Worm (Caenorhabditis elegans) whole organism, young adult: ENCODE results near the gene D2096.11.

Experiments
- B0019.2 ChIP-seq: fragments of 200-800 bp; sonication (Bioruptor generic); conservative IDR thresholded peaks from 2 replicates; pipeline ENCODE4 v1.3.6; 2022; ENCODE audit warnings: missing genetic modification reagents, missing genetic modification characterization, missing compliant biosample characterization
- B0261.1 ChIP-seq: sonication (generic microtip); optimal IDR thresholded peaks from 2 replicates; lab custom pipeline; 2016; ENCODE audit warnings: mild to moderate bottlenecking, missing genetic modification characterization, moderate library complexity, missing compliant biosample characterization
- B0336.3 ChIP-seq: fragments of 200-800 bp; sonication (Bioruptor generic); IDR thresholded peaks from 2 replicates; pipeline ENCODE4 v1.3.6; 2022; ENCODE audit warnings: missing genetic modification characterization, missing compliant biosample characterization
- D2030.7 ChIP-seq: fragments of 200-800 bp; sonication (Bioruptor generic); IDR thresholded peaks from 2 replicates; pipeline ENCODE4 v1.3.6; 2022; ENCODE audit warnings: missing genetic modification reagents, missing genetic modification characterization, missing compliant biosample characterization
- F10E7.11 ChIP-seq: sonication (generic microtip); optimal IDR thresholded peaks from 2 replicates; lab custom pipeline; 2017; ENCODE audit warnings: mild to moderate bottlenecking, missing genetic modification characterization, moderate library complexity, missing compliant biosample characterization
- F55B11.4 ChIP-seq: sonication (generic microtip); optimal IDR thresholded peaks from 2 replicates; lab custom pipeline; 2016; ENCODE audit warnings: missing compliant biosample characterization, missing genetic modification characterization, borderline replicate concordance; ENCODE audit not compliant: insufficient read depth
- F57C9.4 ChIP-seq: sonication (generic microtip); optimal IDR thresholded peaks from 2 replicates; lab custom pipeline; 2017; ENCODE audit warnings: mild to moderate bottlenecking, missing genetic modification characterization, missing compliant biosample characterization
- Y53F4B.3 ChIP-seq: fragments of 200-800 bp; sonication (Bioruptor generic); IDR thresholded peaks from 2 replicates; pipeline ENCODE4 v1.3.6; 2022; ENCODE audit warnings: missing genetic modification reagents, missing genetic modification characterization, missing compliant biosample characterization
- Y53G8AR.9 ChIP-seq: fragments of 200-800 bp; sonication (Bioruptor generic); conservative IDR thresholded peaks from 2 replicates; pipeline ENCODE4 v1.3.6; 2022; ENCODE audit warnings: missing genetic modification reagents, missing genetic modification characterization, missing compliant biosample characterization
- Y56A3A.18 ChIP-seq: fragments of 200-800 bp; sonication (Bioruptor generic); IDR thresholded peaks from 2 replicates; pipeline ENCODE4 v1.3.6; 2022; ENCODE audit warnings: missing genetic modification reagents, missing genetic modification characterization, missing compliant biosample characterization
- ZK185.1 ChIP-seq: sonication (generic microtip); optimal IDR thresholded peaks from 2 replicates; lab custom pipeline; 2016; ENCODE audit warnings: mild to moderate bottlenecking, missing genetic modification characterization, missing compliant biosample characterization; ENCODE audit not compliant: poor library complexity, severe bottlenecking
- aptf-2 ChIP-seq: fragments of 200-800 bp; sonication (Bioruptor generic); conservative IDR thresholded peaks from 2 replicates; pipeline ENCODE4 v1.3.6; 2022; ENCODE audit warnings: missing genetic modification reagents, missing genetic modification characterization, missing compliant biosample characterization
- atf-7 ChIP-seq: sonication (generic microtip); optimal IDR thresholded peaks from 2 replicates; lab custom pipeline; 2017; ENCODE audit warnings: mild to moderate bottlenecking, missing genetic modification characterization, missing compliant biosample characterization
- attf-3 ChIP-seq: fragments of 200-800 bp; sonication (Bioruptor generic); conservative IDR thresholded peaks from 2 replicates; pipeline ENCODE4 v1.3.6; 2022; ENCODE audit warnings: missing genetic modification reagents, missing genetic modification characterization, missing compliant biosample characterization
- bed-1 ChIP-seq: fragments of 200-800 bp; sonication (Bioruptor generic); IDR thresholded peaks from 2 replicates; pipeline ENCODE4 v1.3.6; 2022; ENCODE audit warnings: missing genetic modification reagents, missing genetic modification characterization, missing compliant biosample characterization
- ceh-27 ChIP-seq: fragments of 200-800 bp; sonication (Bioruptor generic); optimal IDR thresholded peaks from 2 replicates; lab custom pipeline; 2018; ENCODE audit warnings: mild to moderate bottlenecking, missing genetic modification characterization, moderate library complexity, missing compliant biosample characterization
- ceh-40 ChIP-seq: fragments of 200-800 bp; sonication (Bioruptor generic); IDR thresholded peaks from 2 replicates; pipeline ENCODE4 v1.3.6; 2022; ENCODE audit warnings: missing genetic modification characterization, missing compliant biosample characterization
- chd-7 ChIP-seq: sonication (generic microtip); optimal IDR thresholded peaks from 2 replicates; lab custom pipeline; 2016; ENCODE audit warnings: mild to moderate bottlenecking, missing genetic modification characterization, moderate library complexity, missing compliant biosample characterization
- egl-18 ChIP-seq: fragments of 200-800 bp; sonication (Bioruptor generic); IDR thresholded peaks from 2 replicates; pipeline ENCODE4 v1.3.6; 2022; ENCODE audit warnings: missing genetic modification reagents, missing genetic modification characterization, missing compliant biosample characterization
- egl-44 ChIP-seq: fragments of 200-800 bp; sonication (Bioruptor generic); IDR thresholded peaks from 2 replicates; pipeline ENCODE4 v1.3.6; 2022; ENCODE audit warnings: missing genetic modification reagents, missing genetic modification characterization, missing compliant biosample characterization
- ekl-4 ChIP-seq: fragments of 200-800 bp; sonication (Bioruptor generic); IDR thresholded peaks from 2 replicates; pipeline ENCODE4 v1.3.6; 2022; ENCODE audit warnings: missing genetic modification reagents, missing genetic modification characterization, missing compliant biosample characterization
- him-1 ChIP-seq: sonication (generic microtip); optimal IDR thresholded peaks from 2 replicates; lab custom pipeline; 2016; ENCODE audit warnings: missing genotype, missing genetic modification reagents, missing genetic modification characterization, missing compliant biosample characterization
- hmg-1.2 ChIP-seq: fragments of 200-800 bp; sonication (Bioruptor generic); IDR thresholded peaks from 2 replicates; pipeline ENCODE4 v1.3.6; 2022; ENCODE audit warnings: missing genetic modification reagents, missing genetic modification characterization, missing compliant biosample characterization
- let-607 ChIP-seq, 2 experiments: fragments of 200-800 bp in 1 of 2; sonication (Bioruptor generic) in 1 of 2; sonication (generic microtip) in 1 of 2; optimal IDR thresholded peaks; 2 replicates each; lab custom pipeline; 2016 to 2018; ENCODE audit warnings: mild to moderate bottlenecking in 2 of 2, missing compliant biosample characterization in 2 of 2, missing genetic modification characterization in 2 of 2, moderate library complexity in 2 of 2, missing genotype in 1 of 2
- lsl-1 ChIP-seq: fragments of 200-800 bp; sonication (Bioruptor generic); optimal IDR thresholded peaks from 2 replicates; lab custom pipeline; 2018; ENCODE audit warnings: mild to moderate bottlenecking, missing genetic modification characterization, moderate library complexity, missing compliant biosample characterization
- lsy-27 ChIP-seq: sonication (generic microtip); optimal IDR thresholded peaks from 2 replicates; lab custom pipeline; 2017; ENCODE audit warnings: missing genetic modification characterization, mild to moderate bottlenecking, missing compliant biosample characterization, antibody characterized with exemption, missing genotype, borderline replicate concordance; ENCODE audit not compliant: insufficient read depth
- madf-6 ChIP-seq: fragments of 200-800 bp; sonication (Bioruptor generic); IDR thresholded peaks from 2 replicates; pipeline ENCODE4 v1.3.6; 2022; ENCODE audit warnings: missing genetic modification reagents, missing genetic modification characterization, missing compliant biosample characterization
- mxl-1 ChIP-seq: sonication (generic microtip); optimal IDR thresholded peaks from 2 replicates; lab custom pipeline; 2016; ENCODE audit warnings: missing genetic modification characterization, missing compliant biosample characterization
- nfyb-1 ChIP-seq: fragments of 200-800 bp; sonication (Bioruptor generic); IDR thresholded peaks from 2 replicates; pipeline ENCODE4 v1.3.6; 2022; ENCODE audit warnings: missing genetic modification reagents, missing genetic modification characterization, missing compliant biosample characterization
- nhr-179 ChIP-seq: sonication (generic microtip); optimal IDR thresholded peaks from 2 replicates; lab custom pipeline; 2016; ENCODE audit warnings: mild to moderate bottlenecking, missing genetic modification characterization, missing compliant biosample characterization
- nhr-80 ChIP-seq: sonication (generic microtip); optimal IDR thresholded peaks from 2 replicates; lab custom pipeline; 2016; ENCODE audit warnings: missing genetic modification characterization, missing compliant biosample characterization
- nhr-90 ChIP-seq: sonication (generic microtip); optimal IDR thresholded peaks from 2 replicates; lab custom pipeline; 2016; ENCODE audit warnings: missing genotype, mild to moderate bottlenecking, missing genetic modification characterization, missing compliant biosample characterization
- rcor-1 ChIP-seq: fragments of 200-800 bp; sonication (Bioruptor generic); IDR thresholded peaks from 2 replicates; pipeline ENCODE4 v1.3.6; 2022; ENCODE audit warnings: missing genetic modification reagents, missing genetic modification characterization, missing compliant biosample characterization
- repo-1 ChIP-seq: sonication (generic microtip); optimal IDR thresholded peaks from 2 replicates; lab custom pipeline; 2017; ENCODE audit warnings: mild to moderate bottlenecking, missing genetic modification characterization, missing compliant biosample characterization
- sdz-38 ChIP-seq: sonication (generic microtip); optimal IDR thresholded peaks from 2 replicates; lab custom pipeline; 2016; ENCODE audit warnings: missing genotype, missing genetic modification characterization, missing compliant biosample characterization
- snpc-1.3 ChIP-seq: sonication (generic microtip); optimal IDR thresholded peaks from 2 replicates; lab custom pipeline; 2017; ENCODE audit warnings: missing genetic modification characterization, mild to moderate bottlenecking, missing compliant biosample characterization, antibody characterized with exemption, moderate library complexity, missing genotype, missing genetic modification reagents; ENCODE audit not compliant: insufficient read depth
- snpc-3.4 ChIP-seq: sonication (generic microtip); optimal IDR thresholded peaks from 2 replicates; lab custom pipeline; 2017; ENCODE audit warnings: missing genetic modification characterization, mild to moderate bottlenecking, missing compliant biosample characterization, antibody characterized with exemption, moderate library complexity, missing genotype, missing genetic modification reagents
- zfh-2 ChIP-seq: fragments of 200-800 bp; sonication (Bioruptor generic); conservative IDR thresholded peaks from 2 replicates; pipeline ENCODE4 v1.3.6; 2022; ENCODE audit warnings: missing genetic modification reagents, missing genetic modification characterization, missing compliant biosample characterization
- ztf-18 ChIP-seq: sonication (generic microtip); optimal IDR thresholded peaks from 2 replicates; lab custom pipeline; 2016; ENCODE audit warnings: missing genotype, mild to moderate bottlenecking, missing genetic modification characterization, missing compliant biosample characterization
- ztf-6 ChIP-seq: fragments of 200-800 bp; sonication (Bioruptor generic); IDR thresholded peaks from 2 replicates; pipeline ENCODE4 v1.3.6; 2022; ENCODE audit warnings: missing genetic modification reagents, missing genetic modification characterization, missing compliant biosample characterization

The D2096.11 gene

DNA sequence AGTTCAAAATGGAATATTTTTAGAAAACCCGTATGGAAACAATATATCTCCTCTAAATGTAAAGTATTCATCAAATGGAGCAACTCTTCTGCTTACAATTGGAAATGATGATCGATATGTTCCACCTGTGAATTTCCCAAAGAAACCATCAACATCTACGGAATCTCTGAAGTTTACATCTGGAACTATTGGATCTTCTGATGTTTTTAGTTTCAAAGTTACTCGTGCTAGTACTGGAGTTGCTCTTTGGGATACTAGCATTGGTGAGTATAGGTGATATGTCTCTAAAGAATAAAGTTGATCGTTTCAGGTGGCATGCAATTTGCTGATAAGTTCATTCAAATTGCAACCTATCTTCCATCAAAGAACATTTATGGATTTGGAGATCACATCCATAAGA is 26.1 kb downstream of the D2096.11 start:
- TF ChIP-seq nhr-90 (tag; lab: Kevin White, UChicago) (no peak), egl-18 (no peak), egl-44 (no peak), F55B11.4 (tag; lab: Kevin White, UChicago) (no peak)

DNA sequence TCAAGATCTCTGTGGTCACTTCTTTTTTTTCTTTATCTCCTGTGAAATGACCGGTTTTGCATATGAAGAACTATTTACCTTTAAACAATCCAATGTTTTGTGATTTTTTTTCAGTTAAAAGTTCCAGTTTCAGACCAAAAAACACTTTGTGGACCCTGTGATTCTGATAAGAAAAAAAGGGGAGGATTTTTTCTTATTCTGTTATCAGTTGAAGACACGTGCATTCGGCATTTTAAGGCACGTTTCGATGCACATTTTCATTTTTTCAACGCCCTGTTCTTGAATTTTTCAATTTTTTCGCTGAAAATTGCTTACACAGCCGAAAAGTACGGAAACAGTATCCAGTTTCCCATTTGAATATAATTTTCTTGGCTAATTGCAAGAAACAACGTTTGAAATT is 27.7 kb downstream of the D2096.11 start, which contains the start of gene aagr-1:
aagr-1 (plus strand) TSS at position 227 of the 400 bp plus-strand sequence.
- TF ChIP-seq B0336.3 (GFP tag; lab: Robert Waterston, UW) (no peak), F57C9.4 (no peak), him-1 (tag; lab: Kevin White, UChicago) (peak; percentile 15), nhr-80 (tag; lab: Kevin White, UChicago) (peak; percentile 66), madf-6 (no peak)

DNA sequence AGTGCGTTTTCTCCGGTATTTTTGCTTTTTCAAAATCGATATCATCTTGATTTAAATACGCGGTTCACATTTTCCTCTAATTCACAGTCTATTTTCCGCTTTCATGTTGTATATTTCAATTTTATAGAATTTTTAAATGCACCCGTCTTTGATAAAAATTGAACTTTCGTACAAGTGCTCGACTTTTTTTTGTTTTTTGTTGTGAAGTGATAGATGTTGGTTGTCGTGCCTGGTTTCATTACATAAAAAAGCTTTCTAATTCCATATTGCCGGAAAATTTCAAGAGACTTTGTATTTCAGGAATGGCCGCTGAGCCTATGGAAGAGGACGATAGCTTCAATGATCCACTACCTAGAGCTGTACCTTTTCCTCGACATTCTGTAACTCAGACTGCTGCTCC is 30.8 kb downstream of the D2096.11 start, which contains the start of gene D2096.12:
D2096.12 (plus strand) TSS at position 301 of the 400 bp plus-strand sequence.
- TF ChIP-seq rcor-1 (no peak), ZK185.1 (tag; lab: Kevin White, UChicago) (no peak), chd-7 (tag; lab: Kevin White, UChicago) (no peak), Y53G8AR.9 (GFP tag; lab: Robert Waterston, UW) (no peak), atf-7 (tag; lab: Kevin White, UChicago) (no peak), ekl-4 (GFP tag; lab: Robert Waterston, UW) (0 out of 2 replicates have a peak, but pooled peaks have one; percentile 41), snpc-3.4 (tag; lab: Kevin White, UChicago) (no peak), D2030.7 (GFP tag; lab: Robert Waterston, UW) (no peak)

DNA sequence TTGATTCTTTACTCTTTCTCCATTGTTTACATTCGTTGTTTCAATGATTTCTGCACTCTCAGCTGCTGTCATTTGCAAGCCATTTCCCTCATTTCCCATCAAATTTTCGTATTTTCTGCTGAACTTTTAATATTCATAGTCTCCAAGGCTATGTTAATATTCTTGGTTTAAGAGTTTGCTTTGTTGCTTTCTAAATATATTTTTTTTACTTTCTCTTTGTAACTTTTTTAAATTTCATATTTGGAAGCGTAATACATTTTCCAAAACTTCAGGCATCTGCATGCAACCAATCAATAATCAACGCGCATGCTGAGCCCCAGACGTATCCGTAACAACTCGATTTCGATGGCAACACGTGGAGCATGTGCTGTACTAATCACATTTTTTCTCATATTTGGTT is 33.2 kb downstream of the D2096.11 start, which contains the start of gene sqv-1:
sqv-1 (plus strand) TSS at position 301 of the 400 bp plus-strand sequence.
- TF ChIP-seq F10E7.11 (tag; lab: Kevin White, UChicago) (no peak), nhr-179 (tag; lab: Kevin White, UChicago) (no peak), sdz-38 (tag; lab: Kevin White, UChicago) (no peak), B0261.1 (no peak), nhr-90 (tag; lab: Kevin White, UChicago) (no peak), B0019.2 (no peak), nfyb-1 (GFP tag; lab: Robert Waterston, UW) (no peak), madf-6 (no peak), egl-44 (no peak), ceh-40 (GFP tag; lab: Robert Waterston, UW) (no peak), ceh-27 (GFP tag; lab: Kevin White, UChicago) (no peak), Y53F4B.3 (no peak), ztf-18 (tag; lab: Kevin White, UChicago) (no peak), mxl-1 (no peak), snpc-1.3 (no peak), zfh-2 (GFP tag; lab: Robert Waterston, UW) (no peak)

DNA sequence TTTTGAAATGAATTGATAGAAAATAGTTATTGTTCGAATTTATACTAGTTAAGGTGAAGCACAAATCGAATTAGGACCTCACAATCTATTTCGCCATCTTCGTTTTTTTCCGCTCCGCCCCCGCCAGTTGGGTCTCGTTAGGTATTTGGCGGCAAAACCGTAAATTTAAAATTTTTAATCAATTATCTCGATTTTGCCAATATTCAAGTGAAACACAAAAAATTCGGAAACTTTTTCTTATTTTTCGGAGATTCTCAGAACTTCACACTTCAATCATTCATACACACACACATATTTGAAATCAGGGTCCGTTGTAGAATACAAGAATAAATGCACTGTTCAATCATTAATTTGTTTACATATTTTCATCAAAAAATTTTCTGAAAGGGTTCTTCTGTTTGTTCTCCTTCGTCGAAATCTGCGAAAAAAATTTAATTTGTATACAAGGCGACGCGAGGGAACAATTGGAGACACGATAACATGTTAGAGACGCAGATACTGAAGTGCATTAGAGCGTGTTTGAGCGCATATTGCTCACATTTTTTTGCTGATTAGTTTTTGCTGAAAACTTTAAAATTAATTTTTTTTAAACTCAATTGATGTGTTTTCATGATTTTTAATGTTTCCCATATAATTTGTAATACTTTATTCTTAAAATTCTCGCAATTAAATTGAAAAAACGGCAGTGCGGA is 34.1 kb downstream of the D2096.11 start, which contains the start of gene D2096.5:
D2096.5 (minus strand) TSS at position 51 of the 692 bp plus-strand sequence.
- TF ChIP-seq attf-3 (no peak), Y56A3A.18 (no peak), rcor-1 (no peak), ekl-4 (GFP tag; lab: Robert Waterston, UW) (no peak), bed-1 (GFP tag; lab: Robert Waterston, UW) (no peak), lsl-1 (no peak), repo-1 (no peak), snpc-1.3 (peak; percentile 30), hmg-1.2 (GFP tag; lab: Robert Waterston, UW) (peak; percentile 93), ceh-40 (GFP tag; lab: Robert Waterston, UW) (no peak), ZK185.1 (tag; lab: Kevin White, UChicago) (no peak), ztf-6 (GFP tag; lab: Robert Waterston, UW) (no peak), aptf-2 (no peak), let-607 (tag; optimal IDR thresholded peaks at IDR 0.05; lab: Kevin White, UChicago) (no peak), chd-7 (tag; lab: Kevin White, UChicago) (no peak), lsy-27 (no peak)
